Fruit fly (Drosophila melanogaster): ENCODE data around the gene CG4465.

DNA sequence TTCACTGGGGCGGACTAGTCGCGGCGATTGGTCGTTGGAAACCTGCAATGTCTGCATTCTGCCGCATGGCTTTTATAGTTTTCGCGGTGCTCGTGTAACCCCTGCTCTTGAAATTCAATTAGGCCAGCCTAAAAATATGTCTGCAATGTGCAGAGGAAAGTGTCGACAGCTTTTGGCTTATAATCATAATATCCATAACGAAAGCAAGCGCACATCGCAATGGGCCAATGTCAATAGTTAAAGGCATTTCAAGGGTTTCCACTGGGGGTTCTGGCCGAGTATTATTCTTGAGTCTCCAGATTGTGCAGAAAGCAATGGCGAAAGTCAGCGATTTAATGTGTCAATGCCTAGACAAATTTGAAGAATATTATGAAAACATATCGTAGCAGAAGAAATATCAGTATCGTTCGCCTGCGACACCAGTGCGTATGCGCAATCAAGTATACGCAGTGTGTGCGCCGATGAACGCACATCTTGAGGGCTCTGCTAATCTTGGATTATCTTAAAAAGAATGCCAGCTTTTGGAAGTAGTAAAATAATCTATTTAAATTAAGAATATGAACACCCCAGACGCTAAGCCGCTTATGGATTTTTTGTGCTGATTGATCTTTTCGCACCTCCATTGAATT lies 29.4 kb downstream of the CG4465 start, which contains the start of gene ninaE:
- no peak for TF ChIP-seq CG8478 (optimal IDR thresholded peaks at IDR 0.05)
- TF ChIP-seq pan (optimal IDR thresholded peaks at IDR 0.05): no peak
